Fruit fly (Drosophila melanogaster) whole organism, embryonic: ENCODE results near the gene APP-BP1.
A peak's percentile ranks its signal among the peaks of the same experiment; 100 is the strongest.

ENCODE experiments used
- CG10543 ChIP-seq: fragments of 200-800 bp; sonication (Bioruptor generic); optimal IDR thresholded peaks from 3 replicates; lab custom pipeline; 2017; ENCODE audit warnings: missing biosample characterization, mild to moderate bottlenecking, missing genetic modification characterization, moderate library complexity
- CG12236 ChIP-seq: fragments of 200-800 bp; sonication (Bioruptor generic); optimal IDR thresholded peaks from 2 replicates; lab custom pipeline; 2016; ENCODE audit warnings: missing biosample characterization, missing genetic modification characterization
- CG3995 ChIP-seq: fragments of 200-800 bp; sonication (Bioruptor generic); optimal IDR thresholded peaks from 3 replicates; lab custom pipeline; 2016; ENCODE audit warnings: missing biosample characterization, missing genetic modification characterization
- CTCF ChIP-seq: fragments of 200-800 bp; sonication (Bioruptor generic); optimal IDR thresholded peaks from 2 replicates; lab custom pipeline; 2017; ENCODE audit warnings: missing biosample characterization, mild to moderate bottlenecking, missing genetic modification characterization, moderate library complexity
- Hr78 ChIP-seq, 2 experiments: fragments of 200-800 bp in 1 of 2; fragments of >200 bp in 1 of 2; sonication (Bioruptor generic) in 1 of 2; optimal IDR thresholded peaks; 2 replicates each; lab custom pipeline; 2017 to 2019; ENCODE audit warnings: missing biosample characterization in 2 of 2, missing genetic modification characterization in 2 of 2, mild to moderate bottlenecking in 1 of 2, moderate library complexity in 1 of 2
- bsh ChIP-seq, 2 experiments: fragments of 200-800 bp; sonication (Bioruptor generic); optimal IDR thresholded peaks; 2 replicates each; lab custom pipeline; 2017 to 2018; ENCODE audit warnings: mild to moderate bottlenecking in 2 of 2, missing biosample characterization in 2 of 2, missing genetic modification characterization in 2 of 2, moderate library complexity in 1 of 2
- gcm ChIP-seq: fragments of 200-800 bp; sonication (Bioruptor generic); optimal IDR thresholded peaks from 2 replicates; lab custom pipeline; 2019; ENCODE audit warnings: missing biosample characterization, mild to moderate bottlenecking, missing genetic modification characterization, moderate library complexity
- sens-2 ChIP-seq: fragments of 200-800 bp; sonication (Bioruptor generic); IDR thresholded peaks from 2 replicates; pipeline ENCODE4 v1.3.6; 2022; ENCODE audit warnings: missing biosample characterization, missing genetic modification characterization

DNA sequence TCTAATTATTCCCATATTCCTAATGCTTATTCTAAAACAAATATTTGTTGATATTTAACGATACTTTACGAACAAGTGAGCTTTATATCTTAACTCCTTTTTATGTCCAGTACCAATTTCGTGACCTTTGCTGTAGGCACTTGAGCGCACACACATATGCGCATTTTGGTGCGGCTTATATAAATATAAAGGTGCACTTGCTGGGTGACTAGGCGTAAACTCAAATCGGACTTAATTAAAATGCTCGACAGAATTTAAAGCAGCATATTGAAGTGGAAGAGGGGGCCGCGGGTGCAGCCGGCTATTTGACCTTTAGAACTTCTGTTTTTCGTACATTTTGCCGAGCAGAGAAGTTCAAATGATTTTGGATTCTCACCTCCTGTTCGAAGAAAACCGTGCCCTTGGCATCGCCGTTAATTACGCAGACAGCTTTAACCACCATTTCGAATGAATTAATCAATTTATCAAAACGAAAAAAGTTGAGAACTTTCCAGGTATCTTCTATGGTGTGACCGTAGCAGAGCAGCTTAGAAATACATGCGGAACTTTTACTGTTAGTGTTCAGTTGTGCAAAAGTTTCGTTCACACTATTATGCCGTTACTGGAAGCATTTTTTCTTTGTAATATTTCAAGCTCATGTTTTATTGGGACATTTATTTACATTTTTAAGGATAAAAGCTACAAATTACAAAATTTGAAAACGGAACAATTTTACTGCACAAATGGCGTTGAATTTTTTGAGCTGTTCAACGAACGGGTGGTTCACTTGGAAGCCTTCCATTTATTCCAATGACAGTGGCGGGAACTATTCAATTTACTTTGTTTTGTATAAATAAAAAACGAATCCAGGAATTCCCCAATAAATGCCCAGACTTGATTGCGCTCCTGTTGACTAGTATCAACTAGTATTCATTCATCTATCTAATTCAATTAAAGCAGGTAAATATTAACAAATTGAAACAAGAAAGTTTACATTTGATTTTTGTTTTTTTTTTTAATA is 15.3 kb downstream of the APP-BP1 start, which contains the start of gene Sod1:
- TF ChIP-seq CTCF (GFP tag; lab: Kevin White, UChicago) (peak; percentile 10), sens-2 (no peak), CG10543 (GFP tag; lab: Kevin White, UChicago) (no peak), CG3995 (GFP tag; lab: Kevin White, UChicago) (peak; percentile 89), Hr78 (GFP tag; optimal IDR thresholded peaks at IDR 0.05; lab: Kevin White, UChicago) (peak in 1 of 2 experiments; percentile 97), bsh (GFP tag; optimal IDR thresholded peaks at IDR 0.05; lab: Kevin White, UChicago) (peak; percentile 5 to 80), CG12236 (GFP tag; lab: Kevin White, UChicago) (no peak), gcm (GFP tag; lab: Kevin White, UChicago) (no peak)
